Fruit fly (Drosophila melanogaster): ENCODE results near the gene Ype.

Ype gene

dm6 chrX:13368149-13368548 is 19.1 kb downstream of the Ype start, which contains the start of gene dmrt11E (continued):
- no peak for TF ChIP-seq pnt (GFP tag; optimal IDR thresholded peaks at IDR 0.05)
- peak; percentile 49 for TF ChIP-seq CG6813 (GFP tag; optimal IDR thresholded peaks at IDR 0.05)
- TF ChIP-seq sd (tag; optimal IDR thresholded peaks at IDR 0.05): no peak
- peak; percentile 92 for TF ChIP-seq Nf-YC (tag; optimal IDR thresholded peaks at IDR 0.05)
- TF ChIP-seq insv (GFP tag; optimal IDR thresholded peaks at IDR 0.05): no peak
- no peak for TF ChIP-seq Bgb (GFP tag; IDR thresholded peaks at IDR 0.05; ENCODE audit: partially characterized antibody)
- no peak for TF ChIP-seq ftz-f1 (GFP tag; optimal IDR thresholded peaks at IDR 0.05)
- TF ChIP-seq yki (optimal IDR thresholded peaks at IDR 0.05): no peak
- TF ChIP-seq btn (GFP tag; optimal IDR thresholded peaks at IDR 0.05): no peak
- TF ChIP-seq CG10209 (GFP tag; optimal IDR thresholded peaks at IDR 0.05): peak; percentile 63
- 0 out of 2 replicates have a peak, but pooled peaks have one; percentile 51 for TF ChIP-seq sim (GFP tag; IDR thresholded peaks at IDR 0.05)
- no peak for TF ChIP-seq cato (GFP tag; optimal IDR thresholded peaks at IDR 0.05; ENCODE audit: borderline replicate concordance)
- TF ChIP-seq CG17568 (GFP tag; optimal IDR thresholded peaks at IDR 0.05): peak; percentile 3
- TF ChIP-seq Fer1 (GFP tag; optimal IDR thresholded peaks at IDR 0.05): no peak
- TF ChIP-seq pfk (GFP tag; optimal IDR thresholded peaks at IDR 0.05): no peak
- TF ChIP-seq Fer2 (tag; optimal IDR thresholded peaks at IDR 0.05): no peak
- no peak for TF ChIP-seq CG6683 (GFP tag; optimal IDR thresholded peaks at IDR 0.05)
- peak; percentile 41; the same call in 1 of the 3 replicates for TF ChIP-seq CG7357 (GFP tag; IDR thresholded peaks at IDR 0.05)
- peak; percentile 54 for TF ChIP-seq CG3407 (GFP tag; optimal IDR thresholded peaks at IDR 0.05)
- TF ChIP-seq Dref (GFP tag; IDR thresholded peaks at IDR 0.05): no peak
- TF ChIP-seq CG9932 (GFP tag; IDR thresholded peaks at IDR 0.05): no peak
- TF ChIP-seq CG2889 (GFP tag; IDR thresholded peaks at IDR 0.05): no peak
- TF ChIP-seq Sox100B (GFP tag; optimal IDR thresholded peaks at IDR 0.05): peak; percentile 31
- no peak for TF ChIP-seq Stat92E (GFP tag; optimal IDR thresholded peaks at IDR 0.05)
- peak; percentile 23; the same call in 1 of the 2 replicates for TF ChIP-seq CG7372 (GFP tag; IDR thresholded peaks at IDR 0.05)
- TF ChIP-seq CG12744 (GFP tag; optimal IDR thresholded peaks at IDR 0.05): no peak
- TF ChIP-seq gro (GFP tag; optimal IDR thresholded peaks at IDR 0.05): no peak
- no peak for TF ChIP-seq aop (GFP tag; IDR thresholded peaks at IDR 0.05)
- TF ChIP-seq Doc2 (GFP tag; IDR thresholded peaks at IDR 0.05): no peak
- TF ChIP-seq cg (GFP tag; optimal IDR thresholded peaks at IDR 0.05): no peak
- peak; percentile 81 for TF ChIP-seq row (GFP tag; IDR thresholded peaks at IDR 0.05)
- peak; percentile 87 for TF ChIP-seq zfh1 (GFP tag; IDR thresholded peaks at IDR 0.05)
- TF ChIP-seq Gug (GFP tag; IDR thresholded peaks at IDR 0.05): no peak; the same call in 3 of the 4 replicates
- no peak for TF ChIP-seq fu2 (GFP tag; optimal IDR thresholded peaks at IDR 0.05)
- TF ChIP-seq toy (GFP tag; IDR thresholded peaks at IDR 0.05): no peak
- TF ChIP-seq nom (GFP tag; optimal IDR thresholded peaks at IDR 0.05): no peak
- TF ChIP-seq Meics (GFP tag; optimal IDR thresholded peaks at IDR 0.05): no peak
- no peak for TF ChIP-seq gfzf (GFP tag; optimal IDR thresholded peaks at IDR 0.05)
- no peak for TF ChIP-seq CG13287 (GFP tag; IDR thresholded peaks at IDR 0.05; ENCODE audit: partially characterized antibody)
- TF ChIP-seq CG7271 (tag; optimal IDR thresholded peaks at IDR 0.05): peak; percentile 24
- no peak for TF ChIP-seq CG10274 (GFP tag; optimal IDR thresholded peaks at IDR 0.05)
- TF ChIP-seq CG13894 (tag; optimal IDR thresholded peaks at IDR 0.05): no peak
- TF ChIP-seq Spps (tag; optimal IDR thresholded peaks at IDR 0.05): peak; percentile 61
- no peak for TF ChIP-seq her (GFP tag; optimal IDR thresholded peaks at IDR 0.05)
- TF ChIP-seq Sin3A (optimal IDR thresholded peaks at IDR 0.05): no peak
- TF ChIP-seq CG2875 (GFP tag; optimal IDR thresholded peaks at IDR 0.05): peak; percentile 58
- no peak for TF ChIP-seq Hey (tag; optimal IDR thresholded peaks at IDR 0.05)
- peak; percentile 78 for TF ChIP-seq phol (tag; optimal IDR thresholded peaks at IDR 0.05)
- no peak for TF ChIP-seq CG11398 (GFP tag; optimal IDR thresholded peaks at IDR 0.05)
- TF ChIP-seq CG33213 (GFP tag; optimal IDR thresholded peaks at IDR 0.05): no peak
- peak; percentile 53 for TF ChIP-seq ATbp (GFP tag; optimal IDR thresholded peaks at IDR 0.05)
